Fruit fly (Drosophila melanogaster): ENCODE measurements around the gene CG2004.

CG2004 gene

dm6 chrX:8690003-8690402, 24.7 kb downstream of the CG2004 start, which contains the start of the genes Ppt1 and Ogg1 (continued):
- TF ChIP-seq CG3847 (GFP tag; IDR thresholded peaks at IDR 0.05): 0 out of 2 replicates have a peak, but pooled peaks have one; percentile 41
- TF ChIP-seq Sry-δ (GFP tag; optimal IDR thresholded peaks at IDR 0.05): peak; percentile 70

dm6 chrX:8685394-8685793, 29.3 kb downstream of the CG2004 start:
- peak; percentile 7 for TF ChIP-seq unpg (GFP tag; optimal IDR thresholded peaks at IDR 0.05)
- TF ChIP-seq ewg (GFP tag; optimal IDR thresholded peaks at IDR 0.05): no peak
- peak; percentile 16 for TF ChIP-seq lab (GFP tag; optimal IDR thresholded peaks at IDR 0.05)
- no peak for TF ChIP-seq Vsx1 (GFP tag; optimal IDR thresholded peaks at IDR 0.05)
- peak; percentile 16 for TF ChIP-seq CG17568 (GFP tag; optimal IDR thresholded peaks at IDR 0.05)
- TF ChIP-seq CrebB (tag; optimal IDR thresholded peaks at IDR 0.05): peak; percentile 21
- no peak for TF ChIP-seq CG33213 (GFP tag; optimal IDR thresholded peaks at IDR 0.05)
- TF ChIP-seq CG17186 (GFP tag; optimal IDR thresholded peaks at IDR 0.05): no peak
- no peak for TF ChIP-seq phol (tag; optimal IDR thresholded peaks at IDR 0.05)
- TF ChIP-seq nmo (GFP tag; optimal IDR thresholded peaks at IDR 0.05): no peak
- peak; percentile 28 for TF ChIP-seq CG2678 (tag; optimal IDR thresholded peaks at IDR 0.05)
- 0 out of 4 replicates have a peak, but pooled peaks have one; percentile 51 for TF ChIP-seq chinmo (GFP tag; IDR thresholded peaks at IDR 0.05; ENCODE audit: partially characterized antibody)
- TF ChIP-seq CG14441 (GFP tag; IDR thresholded peaks at IDR 0.05): no peak
- peak; percentile 12 for TF ChIP-seq CG13894 (tag; optimal IDR thresholded peaks at IDR 0.05)
- peak; percentile 18 for TF ChIP-seq CG13296 (GFP tag; optimal IDR thresholded peaks at IDR 0.05)
- peak; percentile 33 for TF ChIP-seq salm (tag; optimal IDR thresholded peaks at IDR 0.05)
- TF ChIP-seq sug (tag; optimal IDR thresholded peaks at IDR 0.05): peak; percentile 41
- no peak for TF ChIP-seq CG4328 (GFP tag; optimal IDR thresholded peaks at IDR 0.05)
- TF ChIP-seq CG34376 (GFP tag; optimal IDR thresholded peaks at IDR 0.05): peak; percentile 57
- peak; percentile 75 for TF ChIP-seq Nf-YB (GFP tag; optimal IDR thresholded peaks at IDR 0.05)
- no peak for TF ChIP-seq tll (GFP tag; optimal IDR thresholded peaks at IDR 0.05)
- TF ChIP-seq Nf-YC (tag; optimal IDR thresholded peaks at IDR 0.05): peak; percentile 73
- peak; percentile 66 for TF ChIP-seq sd (tag; optimal IDR thresholded peaks at IDR 0.05)
- 0 out of 2 replicates have a peak, but pooled peaks have one; percentile 9 for TF ChIP-seq Atf6 (GFP tag; IDR thresholded peaks at IDR 0.05)
- TF ChIP-seq Deaf1 (tag; optimal IDR thresholded peaks at IDR 0.05): peak; percentile 7
- peak; percentile 19 for TF ChIP-seq sens (GFP tag)
- peak; percentile 99 for TF ChIP-seq exex (tag; optimal IDR thresholded peaks at IDR 0.05)
- TF ChIP-seq CG15514 (GFP tag; optimal IDR thresholded peaks at IDR 0.05): peak; percentile 25
- no peak for TF ChIP-seq CG9609 (GFP tag; optimal IDR thresholded peaks at IDR 0.05)

dm6 chrX:8681822-8682632, 32.7 kb downstream of the CG2004 start:
- no peak for TF ChIP-seq CG11247 (GFP tag; IDR thresholded peaks at IDR 0.05)
- TF ChIP-seq CG3163 (GFP tag; optimal IDR thresholded peaks at IDR 0.05): peak; percentile 60
- TF ChIP-seq Sin3A (optimal IDR thresholded peaks at IDR 0.05): no peak
- TF ChIP-seq Blimp-1 (GFP tag; optimal IDR thresholded peaks at IDR 0.05): no peak
- 0 out of 2 replicates have a peak, but pooled peaks have one; percentile 7 for TF ChIP-seq sna (GFP tag; IDR thresholded peaks at IDR 0.05; ENCODE audit: partially characterized antibody)
- TF ChIP-seq CG2120 (GFP tag; optimal IDR thresholded peaks at IDR 0.05): no peak
- TF ChIP-seq vvl (GFP tag; IDR thresholded peaks at IDR 0.05): peak; percentile 54; the same call in 1 of the 2 replicates
- TF ChIP-seq lilli (GFP tag; optimal IDR thresholded peaks at IDR 0.05): peak; percentile 13
- TF ChIP-seq D19B (GFP tag; optimal IDR thresholded peaks at IDR 0.05): peak; percentile 84
- TF ChIP-seq CG31388 (GFP tag; optimal IDR thresholded peaks at IDR 0.05): no peak
- TF ChIP-seq CG2202 (tag; optimal IDR thresholded peaks at IDR 0.05): no peak
- peak; percentile 8 for TF ChIP-seq CG10274 (GFP tag; optimal IDR thresholded peaks at IDR 0.05)
- peak; percentile 51 for TF ChIP-seq CG17385 (GFP tag; optimal IDR thresholded peaks at IDR 0.05)
- TF ChIP-seq CG8944 (GFP tag; optimal IDR thresholded peaks at IDR 0.05): no peak
- TF ChIP-seq CG4360 (GFP tag; IDR thresholded peaks at IDR 0.05): peak; percentile 82
- peak; percentile 9 for TF ChIP-seq gro (GFP tag; optimal IDR thresholded peaks at IDR 0.05)
- TF ChIP-seq Ada2b (GFP tag; IDR thresholded peaks at IDR 0.05): peak; percentile 11; the same call in 1 of the 2 replicates

All from whole organism, embryonic.